Worm (Caenorhabditis elegans) whole organism, L3 larva: Measurements from ENCODE around the gene hlh-14.
A peak's percentile ranks its signal among the peaks of the same experiment; 100 is the strongest.

Experiments used
- R02D3.7 ChIP-seq: fragments of 150-350 bp; optimal IDR thresholded peaks from 2 replicates; lab custom pipeline; 2014; ENCODE audit warnings: missing biosample characterization, missing genetic modification characterization
- ZK546.5 ChIP-seq: sonication (generic microtip); optimal IDR thresholded peaks from 2 replicates; lab custom pipeline; 2017; ENCODE audit warnings: missing biosample characterization, missing genetic modification characterization
- aly-2 ChIP-seq: fragments of 150-350 bp; optimal IDR thresholded peaks from 2 replicates; lab custom pipeline; 2014; ENCODE audit warnings: missing biosample characterization, missing genetic modification characterization
- ama-1 ChIP-seq: fragments of 150-350 bp; optimal IDR thresholded peaks from 2 replicates; lab custom pipeline; 2018
- ceh-16 ChIP-seq: sonication (generic microtip); optimal IDR thresholded peaks from 2 replicates; lab custom pipeline; 2017; ENCODE audit warnings: missing biosample characterization, missing genetic modification characterization
- ceh-28 ChIP-seq: fragments of 150-350 bp; optimal IDR thresholded peaks from 2 replicates; lab custom pipeline; 2014; ENCODE audit warnings: missing biosample characterization, missing genetic modification reagents, missing genetic modification characterization
- ceh-9 ChIP-seq: sonication (generic microtip); optimal IDR thresholded peaks from 2 replicates; lab custom pipeline; 2018; ENCODE audit warnings: missing biosample characterization, missing genetic modification characterization
- daf-12 ChIP-seq: fragments of 150-350 bp; optimal IDR thresholded peaks from 2 replicates; lab custom pipeline; 2014; ENCODE audit warnings: missing biosample characterization, missing genetic modification reagents, missing genetic modification characterization
- egl-5 ChIP-seq: fragments of 150-350 bp; optimal IDR thresholded peaks from 2 replicates; lab custom pipeline; 2017; ENCODE audit warnings: missing biosample characterization, missing genetic modification reagents, missing genetic modification characterization, inconsistent platforms
- elt-2 ChIP-seq: sonication (generic microtip); optimal IDR thresholded peaks from 2 replicates; lab custom pipeline; 2016; ENCODE audit warnings: missing genetic modification reagents, mild to moderate bottlenecking, missing genetic modification characterization, missing compliant biosample characterization
- elt-3 ChIP-seq, 3 experiments: fragments of 150-350 bp in 1 of 3; sonication (generic microtip) in 2 of 3; optimal IDR thresholded peaks; 2 replicates in 2 of 3; 4 replicates in 1 of 3; lab custom pipeline; 2014 to 2017; ENCODE audit warnings: missing biosample characterization in 3 of 3, missing genetic modification characterization in 3 of 3
- eor-1 ChIP-seq, 2 experiments: fragments of 150-350 bp; optimal IDR thresholded peaks; 2 replicates each; lab custom pipeline; 2014 to 2018; ENCODE audit warnings: missing biosample characterization in 2 of 2, missing genetic modification characterization in 2 of 2
- fkh-10 ChIP-seq: sonication (generic microtip); optimal IDR thresholded peaks from 2 replicates; lab custom pipeline; 2017; ENCODE audit warnings: missing biosample characterization, missing genetic modification reagents, missing genetic modification characterization
- fkh-2 ChIP-seq: fragments of 150-350 bp; optimal IDR thresholded peaks from 2 replicates; lab custom pipeline; 2014; ENCODE audit warnings: missing biosample characterization, missing genetic modification reagents, missing genetic modification characterization
- hmg-11 ChIP-seq: sonication (generic microtip); optimal IDR thresholded peaks from 2 replicates; lab custom pipeline; 2016; ENCODE audit warnings: missing genetic modification characterization, missing compliant biosample characterization
- jun-1 ChIP-seq: fragments of 150-350 bp; optimal IDR thresholded peaks from 2 replicates; lab custom pipeline; 2014; ENCODE audit warnings: missing biosample characterization, missing genetic modification reagents, missing genetic modification characterization
- lin-15B ChIP-seq: fragments of 150-350 bp; optimal IDR thresholded peaks from 2 replicates; lab custom pipeline; 2014; ENCODE audit warnings: missing biosample characterization, missing genetic modification characterization
- lin-39 ChIP-seq: fragments of 150-350 bp; optimal IDR thresholded peaks from 2 replicates; lab custom pipeline; 2018; ENCODE audit warnings: missing biosample characterization, missing genetic modification reagents, missing genetic modification characterization
- lsy-12 ChIP-seq: sonication (generic microtip); optimal IDR thresholded peaks from 2 replicates; lab custom pipeline; 2016; ENCODE audit warnings: mild to moderate bottlenecking, missing genetic modification characterization, missing compliant biosample characterization
- nfya-1 ChIP-seq: sonication (generic microtip); optimal IDR thresholded peaks from 2 replicates; lab custom pipeline; 2017; ENCODE audit warnings: missing genetic modification characterization, mild to moderate bottlenecking, missing compliant biosample characterization, antibody characterized with exemption, moderate library complexity; ENCODE audit not compliant: insufficient read depth
- nhr-12 ChIP-seq: fragments of 150-350 bp; optimal IDR thresholded peaks from 2 replicates; lab custom pipeline; 2014; ENCODE audit warnings: missing biosample characterization, missing genetic modification characterization
- nhr-23 ChIP-seq: fragments of 150-350 bp; optimal IDR thresholded peaks from 2 replicates; lab custom pipeline; 2014; ENCODE audit warnings: missing biosample characterization, missing genetic modification reagents, missing genetic modification characterization
- nhr-237 ChIP-seq: fragments of 150-350 bp; optimal IDR thresholded peaks from 2 replicates; lab custom pipeline; 2014; ENCODE audit warnings: missing biosample characterization, missing genetic modification characterization
- nhr-28 ChIP-seq: fragments of 150-350 bp; optimal IDR thresholded peaks from 2 replicates; lab custom pipeline; 2014; ENCODE audit warnings: missing biosample characterization, missing genetic modification characterization
- nhr-43 ChIP-seq: sonication (generic microtip); optimal IDR thresholded peaks from 2 replicates; lab custom pipeline; 2016; ENCODE audit warnings: mild to moderate bottlenecking, missing genetic modification characterization, missing compliant biosample characterization; ENCODE audit not compliant: poor library complexity, severe bottlenecking
- nhr-76 ChIP-seq: fragments of 150-350 bp; sonication (generic microtip); optimal IDR thresholded peaks from 5 replicates; lab custom pipeline; 2014; ENCODE audit warnings: missing biosample characterization, missing genetic modification characterization
- pha-4 ChIP-seq: fragments of 150-350 bp; optimal IDR thresholded peaks from 2 replicates; lab custom pipeline; 2014; ENCODE audit warnings: missing biosample characterization, missing genetic modification reagents, missing genetic modification characterization
- pqm-1 ChIP-seq: fragments of 150-350 bp; optimal IDR thresholded peaks from 2 replicates; lab custom pipeline; 2017; ENCODE audit warnings: missing biosample characterization, missing genetic modification characterization, inconsistent platforms
- sea-2 ChIP-seq: fragments of 150-350 bp; sonication (generic microtip); optimal IDR thresholded peaks from 4 replicates; lab custom pipeline; 2014; ENCODE audit warnings: missing biosample characterization, missing genetic modification reagents, missing genetic modification characterization
- skn-1 ChIP-seq: fragments of 150-350 bp; optimal IDR thresholded peaks from 2 replicates; lab custom pipeline; 2014; ENCODE audit warnings: missing biosample characterization, missing genetic modification characterization
- snpc-4 ChIP-seq: fragments of 150-350 bp; optimal IDR thresholded peaks from 2 replicates; lab custom pipeline; 2014; ENCODE audit warnings: missing biosample characterization, missing genetic modification characterization
- ztf-4 ChIP-seq: fragments of 150-350 bp; optimal IDR thresholded peaks from 2 replicates; lab custom pipeline; 2014; ENCODE audit warnings: missing biosample characterization, missing genetic modification characterization

Gene hlh-14

ce11 chrII:5698869-5699268 is 39.8 kb downstream of the hlh-14 start, which contains the start of the genes C25H3.10 and C25H3.1:
TSS of gene C25H3.10 (minus strand) at chrII:5698969.
TSS of gene C25H3.1 (plus strand) at chrII:5699071.
- TF ChIP-seq nhr-76: no peak
- peak; percentile 74 for TF ChIP-seq egl-5 (tag; lab: Kevin White, UChicago)

ce11 chrII:5698254-5698653 is 40.4 kb downstream of the hlh-14 start:
- TF ChIP-seq nhr-28 (tag; lab: Kevin White, UChicago): no peak
- peak; percentile 42 for TF ChIP-seq pqm-1 (tag; lab: Kevin White, UChicago)
- TF ChIP-seq hmg-11 (tag; lab: Kevin White, UChicago): no peak
- no peak for TF ChIP-seq nfya-1
- no peak for TF ChIP-seq nhr-23
- peak; percentile 58 for TF ChIP-seq elt-2 (tag; lab: Kevin White, UChicago)
- peak; percentile 52 for TF ChIP-seq pha-4
- no peak for TF ChIP-seq eor-1 (tag; optimal IDR thresholded peaks at IDR 0.05; lab: Kevin White, UChicago)
- TF ChIP-seq snpc-4 (tag; lab: Kevin White, UChicago): peak; percentile 12
- no peak for TF ChIP-seq nhr-12 (tag; lab: Kevin White, UChicago)

DNA sequence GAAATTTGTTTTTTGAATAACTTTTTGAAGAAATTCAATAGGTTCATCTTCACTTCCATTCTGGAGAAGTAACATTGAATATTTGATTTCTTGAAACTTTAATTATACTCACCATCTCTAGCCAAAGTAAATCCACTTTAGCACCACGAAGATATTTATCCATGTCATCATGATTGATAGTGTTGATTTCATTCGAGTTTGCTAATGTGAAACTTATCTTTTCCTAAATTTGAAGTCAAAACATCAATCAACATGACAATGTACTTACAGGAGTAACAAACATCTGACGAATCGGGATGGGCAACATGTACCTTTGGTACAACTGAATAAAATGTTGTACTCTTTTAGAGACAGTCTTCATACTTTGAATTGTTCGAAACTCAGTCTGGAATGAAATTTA is 41.4 kb downstream of the hlh-14 start:
- TF ChIP-seq elt-2 (tag; lab: Kevin White, UChicago): no peak
- no peak for TF ChIP-seq pha-4
- TF ChIP-seq pqm-1 (tag; lab: Kevin White, UChicago): no peak
- no peak for TF ChIP-seq lin-39 (tag; lab: Kevin White, UChicago)
- no peak for TF ChIP-seq nhr-237 (tag; lab: Kevin White, UChicago)
- TF ChIP-seq lsy-12: no peak
- no peak for TF ChIP-seq nhr-43 (tag; lab: Kevin White, UChicago)
- TF ChIP-seq ama-1 (lab: Kevin White, UChicago): no peak
- no peak for TF ChIP-seq sea-2 (GFP tag; lab: Kevin White, UChicago)
- no peak for TF ChIP-seq jun-1 (tag; lab: Kevin White, UChicago)
- no peak for TF ChIP-seq eor-1 (tag; optimal IDR thresholded peaks at IDR 0.05; lab: Kevin White, UChicago)
- TF ChIP-seq skn-1 (tag; lab: Kevin White, UChicago): no peak
- no peak for TF ChIP-seq ZK546.5 (tag; lab: Kevin White, UChicago)
- TF ChIP-seq, all 47 proteins: peak for 0

DNA sequence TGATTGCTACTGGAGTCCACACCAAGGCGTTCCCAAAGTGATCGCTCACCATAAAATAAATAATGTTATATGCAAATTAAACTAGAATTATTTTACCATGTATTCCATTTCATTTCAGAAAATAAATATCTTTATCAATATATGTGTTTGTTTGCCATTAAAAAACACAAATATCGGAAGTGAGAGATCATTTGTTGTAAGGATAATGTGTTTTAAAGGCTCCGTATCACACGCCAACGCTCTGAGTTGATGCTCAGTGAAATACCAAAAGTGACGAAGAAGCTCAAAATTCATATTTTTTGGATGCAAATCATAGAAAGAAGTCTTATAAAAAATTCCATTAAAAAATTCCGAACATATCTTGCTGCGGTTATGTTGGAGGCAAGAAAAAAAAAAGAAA is 42.5 kb downstream of the hlh-14 start:
- no peak for TF ChIP-seq ztf-4
- TF ChIP-seq lin-39 (tag; lab: Kevin White, UChicago): no peak
- no peak for TF ChIP-seq aly-2
- TF ChIP-seq elt-3 (tag; optimal IDR thresholded peaks at IDR 0.05; lab: Kevin White, UChicago): no peak
- no peak for TF ChIP-seq egl-5 (tag; lab: Kevin White, UChicago)
- TF ChIP-seq ceh-9 (tag; lab: Kevin White, UChicago): no peak
- TF ChIP-seq jun-1 (tag; lab: Kevin White, UChicago): no peak
- no peak for TF ChIP-seq fkh-2
- TF ChIP-seq eor-1 (tag; optimal IDR thresholded peaks at IDR 0.05; lab: Kevin White, UChicago): no peak
- no peak for TF ChIP-seq lin-15B (tag; lab: Kevin White, UChicago)
- no peak for TF ChIP-seq pha-4
- no peak for TF ChIP-seq ZK546.5 (tag; lab: Kevin White, UChicago)
- no peak for TF ChIP-seq daf-12 (tag; lab: Kevin White, UChicago)
- TF ChIP-seq fkh-10 (GFP tag; lab: Kevin White, UChicago): no peak

ce11 chrII:5694798-5695197 is 43.9 kb downstream of the hlh-14 start, which contains the start of gene C25H3.14:
TSS of gene C25H3.14 (plus strand) at chrII:5695098.
- no peak for TF ChIP-seq R02D3.7 (tag; lab: Kevin White, UChicago)
- no peak for TF ChIP-seq nhr-12 (tag; lab: Kevin White, UChicago)
- TF ChIP-seq elt-3 (tag; optimal IDR thresholded peaks at IDR 0.05; lab: Kevin White, UChicago): no peak
- TF ChIP-seq skn-1 (tag; lab: Kevin White, UChicago): no peak
- no peak for TF ChIP-seq nfya-1
- no peak for TF ChIP-seq hmg-11 (tag; lab: Kevin White, UChicago)
- TF ChIP-seq nhr-23: no peak
- TF ChIP-seq pha-4: no peak
- TF ChIP-seq ceh-16 (tag; lab: Kevin White, UChicago): no peak
- TF ChIP-seq fkh-2: no peak
- no peak for TF ChIP-seq ceh-28 (tag; lab: Kevin White, UChicago)
